Worm (Caenorhabditis elegans) whole organism, L4 larva: ENCODE results near the gene srg-31.

ENCODE experiments used
- F44E2.7 ChIP-seq: fragments of 200-800 bp; sonication (Bioruptor generic); IDR thresholded peaks from 2 replicates; pipeline ENCODE4 v2.1.2; 2022; ENCODE audit warnings: missing genetic modification characterization, missing compliant biosample characterization
- Y5F2A.4 ChIP-seq: fragments of 200-800 bp; sonication (Bioruptor generic); optimal IDR thresholded peaks from 2 replicates; lab custom pipeline; 2018; ENCODE audit warnings: mild to moderate bottlenecking, missing genetic modification characterization, missing compliant biosample characterization
- Y75B8A.6 ChIP-seq: fragments of 200-800 bp; sonication (Bioruptor generic); IDR thresholded peaks from 2 replicates; pipeline ENCODE4 v1.3.6; 2022; ENCODE audit warnings: missing genetic modification reagents, missing genetic modification characterization, missing compliant biosample characterization
- aha-1 ChIP-seq: fragments of 150-350 bp; peaks from one replicate; lab custom pipeline; 2014; ENCODE audit warnings: missing biosample characterization, missing genetic modification characterization
- ceh-28 ChIP-seq: fragments of 150-350 bp; optimal IDR thresholded peaks from 2 replicates; lab custom pipeline; 2014; ENCODE audit warnings: missing biosample characterization, missing genetic modification reagents, missing genetic modification characterization
- ceh-82 ChIP-seq: sonication (generic microtip); optimal IDR thresholded peaks from 2 replicates; lab custom pipeline; 2017; ENCODE audit warnings: missing biosample characterization, missing genetic modification characterization
- daf-12 ChIP-seq: fragments of 150-350 bp; optimal IDR thresholded peaks from 2 replicates; lab custom pipeline; 2014; ENCODE audit warnings: missing biosample characterization, missing genetic modification reagents, missing genetic modification characterization
- daf-16 ChIP-seq, 3 experiments: sonication (generic microtip); optimal IDR thresholded peaks; 2 replicates each; lab custom pipeline; 2016 to 2017; ENCODE audit warnings: missing genetic modification characterization in 3 of 3, missing genetic modification reagents in 3 of 3, mild to moderate bottlenecking in 2 of 3, missing compliant biosample characterization in 2 of 3, missing biosample characterization in 1 of 3, moderate library complexity in 1 of 3
- daf-19 ChIP-seq: fragments of 200-800 bp; sonication (Bioruptor generic); conservative IDR thresholded peaks from 2 replicates; pipeline ENCODE4 v1.3.6; 2022; ENCODE audit warnings: missing genetic modification characterization, missing compliant biosample characterization
- dmd-9 ChIP-seq: fragments of 200-800 bp; sonication (Bioruptor generic); IDR thresholded peaks from 2 replicates; pipeline ENCODE4 v1.3.6; 2022; ENCODE audit warnings: missing genetic modification reagents, missing genetic modification characterization, missing compliant biosample characterization
- dpl-1 ChIP-seq: fragments of 150-350 bp; optimal IDR thresholded peaks from 2 replicates; lab custom pipeline; 2014; ENCODE audit warnings: missing biosample characterization, missing genetic modification reagents, missing genetic modification characterization
- dve-1 ChIP-seq: sonication (generic microtip); optimal IDR thresholded peaks from 2 replicates; lab custom pipeline; 2017; ENCODE audit warnings: antibody characterized with exemption, mild to moderate bottlenecking, missing genetic modification characterization, missing compliant biosample characterization; ENCODE audit not compliant: insufficient read depth
- gei-8 ChIP-seq: fragments of 200-800 bp; sonication (Bioruptor generic); optimal IDR thresholded peaks from 2 replicates; lab custom pipeline; 2018; ENCODE audit warnings: mild to moderate bottlenecking, missing genetic modification characterization, missing compliant biosample characterization
- hmg-1.1 ChIP-seq: fragments of 200-800 bp; sonication (Bioruptor generic); IDR thresholded peaks from 2 replicates; pipeline ENCODE4 v1.3.6; 2022; ENCODE audit warnings: missing genetic modification reagents, missing genetic modification characterization, missing compliant biosample characterization
- jun-1 ChIP-seq: fragments of 150-350 bp; optimal IDR thresholded peaks from 2 replicates; lab custom pipeline; 2014; ENCODE audit warnings: missing biosample characterization, missing genetic modification reagents, missing genetic modification characterization
- lin-38 ChIP-seq: fragments of 200-800 bp; sonication (Bioruptor generic); IDR thresholded peaks from 2 replicates; pipeline ENCODE4 v1.3.6; 2022; ENCODE audit warnings: missing genetic modification reagents, missing genetic modification characterization, missing compliant biosample characterization
- lin-39 ChIP-seq: fragments of 150-350 bp; optimal IDR thresholded peaks from 2 replicates; lab custom pipeline; 2014; ENCODE audit warnings: missing biosample characterization, missing genetic modification reagents, missing genetic modification characterization
- lir-3 ChIP-seq: sonication (generic microtip); optimal IDR thresholded peaks from 2 replicates; lab custom pipeline; 2016; ENCODE audit warnings: mild to moderate bottlenecking, missing genetic modification characterization, missing compliant biosample characterization
- mdl-1 ChIP-seq, 2 experiments: fragments of 150-350 bp in 1 of 2; sonication (generic microtip) in 1 of 2; optimal IDR thresholded peaks; 2 replicates each; lab custom pipeline; 2014 to 2017; ENCODE audit warnings: missing biosample characterization in 2 of 2, missing genetic modification characterization in 2 of 2
- mep-1 ChIP-seq: fragments of 150-350 bp; sonication (generic microtip); optimal IDR thresholded peaks from 3 replicates; lab custom pipeline; 2014; ENCODE audit warnings: missing biosample characterization, missing genetic modification characterization
- mes-2 ChIP-seq: sonication (generic microtip); optimal IDR thresholded peaks from 2 replicates; lab custom pipeline; 2016; ENCODE audit warnings: missing genotype, mild to moderate bottlenecking, missing genetic modification characterization, missing compliant biosample characterization; ENCODE audit not compliant: poor library complexity, severe bottlenecking
- mxl-3 ChIP-seq: fragments of 200-800 bp; sonication (Bioruptor generic); optimal IDR thresholded peaks from 2 replicates; lab custom pipeline; 2018; ENCODE audit warnings: mild to moderate bottlenecking, missing genetic modification characterization, missing compliant biosample characterization
- nhr-41 ChIP-seq: fragments of 200-800 bp; sonication (Bioruptor generic); IDR thresholded peaks from 2 replicates; pipeline ENCODE4 v1.3.6; 2022; ENCODE audit warnings: missing genetic modification reagents, missing genetic modification characterization, missing compliant biosample characterization
- nhr-48 ChIP-seq: sonication (generic microtip); optimal IDR thresholded peaks from 2 replicates; lab custom pipeline; 2016; ENCODE audit warnings: mild to moderate bottlenecking, missing genetic modification characterization, missing compliant biosample characterization
- nhr-77 ChIP-seq: fragments of 150-350 bp; optimal IDR thresholded peaks from 2 replicates; lab custom pipeline; 2014; ENCODE audit warnings: missing biosample characterization, missing genetic modification characterization
- pha-4 ChIP-seq, 2 experiments: fragments of 150-350 bp in 1 of 2; fragments of 200-800 bp in 1 of 2; sonication (Bioruptor generic) in 1 of 2; IDR thresholded peaks in 1 of 2; optimal IDR thresholded peaks in 1 of 2; 2 replicates each; pipeline versions ENCODE4 v1.3.6 to Lab custom; 2014 to 2022; ENCODE audit warnings: missing genetic modification characterization in 2 of 2, missing genetic modification reagents in 2 of 2, missing biosample characterization in 1 of 2, missing compliant biosample characterization in 1 of 2
- unc-130 ChIP-seq: sonication (generic microtip); optimal IDR thresholded peaks from 2 replicates; lab custom pipeline; 2016; ENCODE audit warnings: missing genetic modification reagents, missing genetic modification characterization, missing compliant biosample characterization
- unc-62 ChIP-seq, 3 experiments: fragments of 150-350 bp in 1 of 3; sonication (generic microtip); optimal IDR thresholded peaks in 2 of 3; peaks in 1 of 3; 1 replicate in 1 of 3; 2 replicates in 2 of 3; lab custom pipeline; 2014 to 2017; ENCODE audit warnings: missing biosample characterization in 3 of 3, missing genetic modification characterization in 3 of 3, missing genetic modification reagents in 3 of 3, missing genotype in 1 of 3
- zag-1 ChIP-seq: fragments of 150-350 bp; optimal IDR thresholded peaks from 2 replicates; lab custom pipeline; 2014; ENCODE audit warnings: missing biosample characterization, missing genetic modification characterization
- zfp-2 ChIP-seq: sonication (generic microtip); optimal IDR thresholded peaks from 2 replicates; lab custom pipeline; 2016; ENCODE audit warnings: mild to moderate bottlenecking, missing genetic modification characterization, missing compliant biosample characterization
- zip-11 ChIP-seq: fragments of 200-800 bp; sonication (Bioruptor generic); IDR thresholded peaks from 2 replicates; pipeline ENCODE4 v1.3.6; 2022; ENCODE audit warnings: missing genetic modification characterization, missing compliant biosample characterization
- zip-2 ChIP-seq: fragments of 150-350 bp; optimal IDR thresholded peaks from 2 replicates; lab custom pipeline; 2014; ENCODE audit warnings: missing biosample characterization, missing genetic modification characterization
- ztf-7 ChIP-seq: fragments of 150-350 bp; optimal IDR thresholded peaks from 2 replicates; lab custom pipeline; 2014; ENCODE audit warnings: missing biosample characterization, missing genetic modification characterization

srg-31 gene

DNA sequence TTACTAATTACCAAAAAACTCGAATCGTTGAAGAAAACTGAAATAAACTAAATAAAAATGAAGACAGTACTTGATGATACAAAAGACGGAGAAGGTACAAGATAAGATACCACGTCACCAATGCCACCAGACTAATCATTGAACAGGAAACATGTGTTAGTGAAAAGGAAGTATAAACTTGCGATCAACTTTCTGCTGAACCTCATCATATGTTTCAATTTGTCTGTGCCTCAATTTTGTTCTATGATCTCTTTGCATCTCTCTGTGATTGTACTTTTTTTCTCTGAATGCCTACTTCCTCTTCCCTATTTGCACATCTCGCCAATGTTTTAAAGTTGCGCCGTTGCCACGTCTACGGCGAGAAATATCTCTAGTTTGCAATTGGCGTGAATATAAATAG lies 40.3 kb upstream of the srg-31 start (continued):
- TF ChIP-seq daf-16 (GFP tag; optimal IDR thresholded peaks at IDR 0.05; lab: Kevin White, UChicago) (no peak), daf-16 (tag; optimal IDR thresholded peaks at IDR 0.05; lab: Kevin White, UChicago) (peak; percentile 27), dve-1 (tag; lab: Kevin White, UChicago) (peak; percentile 77), mes-2 (tag; lab: Kevin White, UChicago) (peak; percentile 18), zfp-2 (tag; lab: Kevin White, UChicago) (no peak), mdl-1 (tag; optimal IDR thresholded peaks at IDR 0.05; lab: Kevin White, UChicago) (peak in 1 of 2 experiments; percentile 66), ztf-7 (tag; lab: Kevin White, UChicago) (peak; percentile 3), mxl-3 (peak; percentile 4), ceh-28 (no peak), daf-19 (GFP tag; lab: Robert Waterston, UW) (no peak), hmg-1.1 (GFP tag; lab: Robert Waterston, UW) (no peak)

DNA sequence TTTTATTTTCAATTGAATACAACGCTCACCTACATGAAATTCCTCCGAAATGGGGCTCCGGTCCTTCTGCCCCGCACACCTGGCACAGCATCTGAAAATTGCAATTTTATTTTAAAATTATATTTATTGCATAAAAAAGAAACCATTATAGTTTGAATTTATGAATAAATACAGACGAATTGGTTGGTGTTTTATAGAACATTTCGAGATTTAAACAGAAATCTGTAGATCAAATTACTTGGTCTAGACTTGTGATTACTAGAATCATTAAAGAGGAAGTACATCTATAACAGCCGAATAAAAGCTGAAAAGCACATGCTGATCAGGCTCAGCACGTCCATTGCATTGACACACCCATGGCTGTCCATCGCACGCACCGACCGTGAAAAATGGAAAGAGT lies 38.1 kb upstream of the srg-31 start, which contains the start of gene nhr-162:
TSS of gene nhr-162 (minus strand) at position 101 of the 400 bp plus-strand sequence.
- TF ChIP-seq mes-2 (tag; lab: Kevin White, UChicago) (no peak), unc-130 (GFP tag; lab: Kevin White, UChicago) (no peak), lin-38 (GFP tag; lab: Robert Waterston, UW) (no peak), nhr-77 (tag; lab: Kevin White, UChicago) (no peak), mep-1 (tag; lab: Kevin White, UChicago) (no peak), Y75B8A.6 (GFP tag; lab: Robert Waterston, UW) (no peak), gei-8 (GFP tag; lab: Kevin White, UChicago) (no peak), zag-1 (tag; lab: Kevin White, UChicago) (no peak), F44E2.7 (GFP tag; lab: Robert Waterston, UW) (no peak), jun-1 (tag; lab: Kevin White, UChicago) (no peak), Y5F2A.4 (no peak), aha-1 (tag; lab: Kevin White, UChicago) (no peak), ceh-28 (no peak), nhr-41 (GFP tag; lab: Robert Waterston, UW) (no peak), daf-12 (tag; lab: Kevin White, UChicago) (no peak), lir-3 (no peak), dmd-9 (GFP tag; lab: Robert Waterston, UW) (no peak), zip-2 (no peak), dpl-1 (no peak)

DNA sequence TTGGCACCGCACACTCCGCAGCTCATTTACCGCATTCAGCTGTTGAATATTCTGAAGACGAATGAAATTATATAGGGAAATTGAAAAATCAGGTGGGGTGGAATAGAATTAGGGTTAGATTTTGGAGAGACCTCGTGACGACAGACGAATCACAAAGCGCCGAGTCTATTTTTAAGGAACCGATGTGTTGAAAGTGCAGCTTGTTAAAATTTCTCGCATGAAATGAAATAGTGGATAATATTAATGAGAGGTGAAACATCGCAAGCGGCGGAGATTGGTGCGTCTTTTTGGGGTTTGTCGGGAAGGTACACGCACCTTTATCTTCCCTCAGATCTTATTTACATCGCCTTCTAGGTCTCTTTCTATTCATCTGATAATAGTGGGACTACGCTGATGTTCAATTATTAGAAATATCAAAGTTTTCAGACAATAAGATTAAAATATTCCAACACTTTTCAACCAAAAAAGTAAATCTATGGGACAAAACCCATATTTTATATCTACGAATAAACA lies 36.0 kb upstream of the srg-31 start, which contains the start of gene nhr-140:
TSS of gene nhr-140 (minus strand) at position 51 of the 513 bp plus-strand sequence.
- TF ChIP-seq unc-62 (GFP tag; optimal IDR thresholded peaks at IDR 0.05 in 1 of 2; lab: Kevin White, UChicago) (peak in 1 of 2 experiments; percentile 83), unc-62 (tag; optimal IDR thresholded peaks at IDR 0.05; lab: Kevin White, UChicago) (no peak), ceh-82 (no peak)

DNA sequence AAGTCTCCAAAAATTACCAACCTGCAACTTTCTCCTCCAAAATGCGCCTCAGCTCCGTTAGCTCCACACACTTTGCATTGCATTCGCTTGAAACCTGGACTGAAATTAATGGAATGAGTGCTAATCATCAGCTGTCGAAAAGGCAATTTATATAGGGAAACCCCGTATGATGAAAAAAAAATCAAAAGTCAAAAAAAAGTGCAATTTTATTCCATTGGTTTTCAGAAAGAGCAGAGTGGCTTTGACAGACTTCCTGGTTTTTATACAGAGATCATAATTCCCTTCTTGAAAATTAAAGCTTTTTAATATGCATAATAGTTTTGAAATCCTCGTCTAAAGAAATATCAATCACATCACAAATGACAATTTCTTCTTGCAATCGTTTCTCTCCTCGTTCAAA lies 34.0 kb upstream of the srg-31 start, which contains the start of gene nhr-139:
TSS of gene nhr-139 (minus strand) at position 101 of the 400 bp plus-strand sequence.
- TF ChIP-seq pha-4 (GFP tag; IDR thresholded peaks at IDR 0.05; lab: Robert Waterston, UW) (no peak), pha-4 (tag; optimal IDR thresholded peaks at IDR 0.05; lab: Kevin White, UChicago) (no peak), nhr-48 (tag; lab: Kevin White, UChicago) (no peak), zip-11 (no peak), lin-39 (tag; lab: Kevin White, UChicago) (no peak), Y5F2A.4 (no peak)
